Worm (Caenorhabditis elegans) whole organism, late embryonic: ENCODE data around the gene ima-1.

Experiments used
- ama-1 ChIP-seq: fragments of 150-350 bp; optimal IDR thresholded peaks from 2 replicates; lab custom pipeline; 2014
- che-1 ChIP-seq: sonication (generic microtip); optimal IDR thresholded peaks from 2 replicates; lab custom pipeline; 2016; ENCODE audit warnings: mild to moderate bottlenecking, missing genetic modification characterization, missing compliant biosample characterization
- elt-2 ChIP-seq: sonication (generic microtip); optimal IDR thresholded peaks from 2 replicates; lab custom pipeline; 2016; ENCODE audit warnings: missing genetic modification reagents, missing genetic modification characterization, missing compliant biosample characterization
- ets-4 ChIP-seq: sonication (generic microtip); optimal IDR thresholded peaks from 2 replicates; lab custom pipeline; 2016; ENCODE audit warnings: missing genetic modification characterization, missing compliant biosample characterization
- fkh-10 ChIP-seq: fragments of 150-350 bp; optimal IDR thresholded peaks from 2 replicates; lab custom pipeline; 2014; ENCODE audit warnings: missing biosample characterization, missing genetic modification reagents, missing genetic modification characterization
- hlh-15 ChIP-seq: sonication (generic microtip); optimal IDR thresholded peaks from 2 replicates; lab custom pipeline; 2016; ENCODE audit warnings: missing genetic modification characterization, missing compliant biosample characterization
- hlh-30 ChIP-seq: sonication (generic microtip); optimal IDR thresholded peaks from 2 replicates; lab custom pipeline; 2017; ENCODE audit warnings: antibody characterized with exemption, missing genetic modification characterization, missing compliant biosample characterization; ENCODE audit not compliant: insufficient read depth
- npax-4 ChIP-seq: sonication (generic microtip); optimal IDR thresholded peaks from 2 replicates; lab custom pipeline; 2016; ENCODE audit warnings: missing genetic modification characterization, missing compliant biosample characterization
- pag-3 ChIP-seq: sonication (generic microtip); optimal IDR thresholded peaks from 2 replicates; lab custom pipeline; 2016; ENCODE audit warnings: missing compliant biosample characterization, missing genetic modification characterization, borderline replicate concordance
- pqm-1 ChIP-seq: sonication (generic microtip); optimal IDR thresholded peaks from 2 replicates; lab custom pipeline; 2016; ENCODE audit warnings: missing genetic modification characterization, missing compliant biosample characterization

DNA sequence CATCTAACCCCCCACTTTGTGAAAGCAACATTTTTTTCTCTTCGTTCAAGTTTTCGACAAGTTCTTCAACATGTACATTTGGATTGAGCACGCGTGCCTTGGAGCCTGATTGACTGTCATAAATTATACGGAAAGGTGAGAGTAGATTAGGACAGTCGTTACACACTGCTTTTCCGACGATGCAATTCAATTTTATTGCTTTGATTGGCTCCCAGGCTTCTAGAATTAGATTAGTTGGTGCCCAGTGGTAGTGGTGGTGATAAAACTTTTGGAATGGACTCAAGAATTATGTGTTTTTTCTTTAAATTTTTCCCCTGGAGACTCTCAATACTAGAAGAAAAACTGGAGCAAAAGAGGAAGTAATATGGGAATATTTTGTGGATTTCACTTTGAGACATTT, 35.0 kb upstream of the ima-1 start:
- TF ChIP-seq pqm-1: no peak
- TF ChIP-seq che-1 (tag; lab: Kevin White, UChicago): no peak
- TF ChIP-seq ets-4: no peak
- TF ChIP-seq fkh-10 (GFP tag; lab: Kevin White, UChicago): no peak
- TF ChIP-seq npax-4 (tag; lab: Kevin White, UChicago): no peak
- TF ChIP-seq pag-3 (tag; lab: Kevin White, UChicago): no peak
- TF ChIP-seq elt-2 (tag; lab: Kevin White, UChicago): no peak
- no peak for TF ChIP-seq ama-1 (lab: Kevin White, UChicago)
- no peak for TF ChIP-seq hlh-15
- no peak for TF ChIP-seq hlh-30 (tag; lab: Kevin White, UChicago)
